Worm (Caenorhabditis elegans) whole organism, L4 larva: ENCODE data around the gene twk-45.

Source experiments
- R02D3.7 ChIP-seq: fragments of 150-350 bp; sonication (generic microtip); optimal IDR thresholded peaks from 3 replicates; lab custom pipeline; 2014; ENCODE audit warnings: missing biosample characterization, missing genetic modification characterization
- nhr-28 ChIP-seq: fragments of 150-350 bp; optimal IDR thresholded peaks from 2 replicates; lab custom pipeline; 2014; ENCODE audit warnings: missing biosample characterization, missing genetic modification characterization

DNA sequence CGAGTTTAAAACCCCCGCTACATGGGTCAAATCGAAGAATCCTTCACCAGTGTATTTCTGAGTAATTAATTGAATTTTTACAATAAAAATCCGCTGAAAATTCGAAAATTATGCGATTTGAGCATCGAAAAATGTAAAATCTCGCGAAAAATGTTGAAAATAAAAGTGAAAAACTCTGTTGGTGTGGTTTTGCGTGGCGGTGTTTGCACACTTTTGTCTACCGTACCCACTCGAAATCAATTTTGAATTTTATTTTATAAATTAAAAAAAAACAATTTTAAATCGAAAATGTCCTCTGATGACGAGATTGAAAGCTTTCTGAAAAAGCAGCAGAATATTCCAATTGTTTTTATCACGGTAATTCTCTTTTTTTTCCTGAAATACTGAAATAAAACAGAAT is 20.9 kb downstream of the twk-45 start, which contains the start of gene Y71H2AM.6:
- TF ChIP-seq nhr-28 (tag; lab: Kevin White, UChicago): no peak
- TF ChIP-seq R02D3.7 (tag; lab: Kevin White, UChicago): no peak
